Worm (Caenorhabditis elegans): Measurements from ENCODE around the gene F41H10.12.
A peak's percentile ranks its signal among the peaks of the same experiment; 100 is the strongest.

Gene F41H10.12

DNA sequence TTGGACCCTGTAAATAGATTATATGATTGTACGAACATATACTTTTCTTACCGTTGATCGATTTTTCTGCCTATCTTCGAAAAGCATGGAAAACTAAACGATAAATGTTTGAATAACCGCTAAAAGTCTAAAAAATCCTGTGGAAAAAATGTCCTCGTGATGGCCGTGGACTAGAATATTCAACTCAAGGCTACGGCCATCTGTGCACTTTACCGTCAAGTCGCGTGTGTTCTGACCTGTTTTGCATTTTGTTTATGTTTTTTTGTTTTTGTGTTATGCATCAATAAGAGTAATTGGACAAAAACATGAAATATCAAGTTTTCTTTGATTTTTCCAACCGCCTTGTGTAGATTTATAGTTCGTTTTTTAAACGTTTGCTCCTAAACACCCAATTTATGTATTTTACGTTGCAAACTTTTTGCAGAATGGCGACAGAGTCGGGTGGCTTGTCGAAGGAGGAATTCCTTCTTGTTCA, 20.9 kb upstream of the F41H10.12 start, which contains the start of the genes hda-6 and F41H10.4 (continued):
- TF ChIP-seq dmd-8 (GFP tag; IDR thresholded peaks at IDR 0.05) (no peak), daf-16 (GFP tag; optimal IDR thresholded peaks at IDR 0.05) (peak in 1 of 2 experiments; percentile 83), daf-16 (tag; optimal IDR thresholded peaks at IDR 0.05) (peak; percentile 71), zip-11 (GFP tag; IDR thresholded peaks at IDR 0.05) (no peak), ZK546.5 (tag; optimal IDR thresholded peaks at IDR 0.05) (no peak), nhr-6 (tag; optimal IDR thresholded peaks at IDR 0.05) (peak; percentile 66), spr-3 (GFP tag; optimal IDR thresholded peaks at IDR 0.05) (no peak), nhr-102 (tag; optimal IDR thresholded peaks at IDR 0.05) (peak; percentile 9), hlh-30 (tag; optimal IDR thresholded peaks at IDR 0.05; ENCODE audit: insufficient read depth) (peak; percentile 96), mep-1 (tag; optimal IDR thresholded peaks at IDR 0.05) (peak; percentile 77), zfp-3 (GFP tag; conservative IDR thresholded peaks at IDR 0.05) (no peak), F44E2.7 (GFP tag; IDR thresholded peaks at IDR 0.05) (no peak), mdl-1 (tag; optimal IDR thresholded peaks at IDR 0.05) (peak in 1 of 2 experiments; percentile 36), nhr-76 (tag; optimal IDR thresholded peaks at IDR 0.05) (no peak), ZK337.2 (GFP tag; IDR thresholded peaks at IDR 0.05) (peak; percentile 40; the same call in 1 of the 2 replicates), Y105C5A.15 (GFP tag; IDR thresholded peaks at IDR 0.05) (no peak), ceh-62 (tag; optimal IDR thresholded peaks at IDR 0.05) (no peak)

DNA sequence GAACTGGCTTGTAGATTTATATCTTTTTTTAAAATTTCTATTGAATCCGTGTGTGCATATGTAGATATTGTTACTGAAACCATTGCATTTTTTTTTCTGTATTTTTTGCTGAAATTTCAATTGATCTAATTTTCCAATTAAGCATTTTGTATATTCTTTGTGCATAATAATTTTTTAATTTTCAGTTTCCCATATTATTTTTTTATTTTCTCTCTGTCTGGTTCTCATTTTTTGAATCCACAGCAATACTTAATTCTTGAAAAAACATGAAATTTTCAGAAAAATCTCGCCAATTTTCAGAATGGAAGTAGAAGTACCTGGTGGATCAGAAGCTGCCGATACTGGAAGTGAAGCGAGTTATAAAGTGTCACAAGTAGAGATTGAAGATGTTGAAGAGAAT, 18.6 kb upstream of the F41H10.12 start, which contains the start of gene sand-1:
Gene sand-1 (plus strand): TSS at position 301 of the 400 bp plus-strand sequence.
- TF ChIP-seq gei-8 (GFP tag; optimal IDR thresholded peaks at IDR 0.05), result no peak
- TF ChIP-seq ama-1 (optimal IDR thresholded peaks at IDR 0.05), result peak; percentile 14
- TF ChIP-seq php-3 (GFP tag; IDR thresholded peaks at IDR 0.05), result no peak

DNA sequence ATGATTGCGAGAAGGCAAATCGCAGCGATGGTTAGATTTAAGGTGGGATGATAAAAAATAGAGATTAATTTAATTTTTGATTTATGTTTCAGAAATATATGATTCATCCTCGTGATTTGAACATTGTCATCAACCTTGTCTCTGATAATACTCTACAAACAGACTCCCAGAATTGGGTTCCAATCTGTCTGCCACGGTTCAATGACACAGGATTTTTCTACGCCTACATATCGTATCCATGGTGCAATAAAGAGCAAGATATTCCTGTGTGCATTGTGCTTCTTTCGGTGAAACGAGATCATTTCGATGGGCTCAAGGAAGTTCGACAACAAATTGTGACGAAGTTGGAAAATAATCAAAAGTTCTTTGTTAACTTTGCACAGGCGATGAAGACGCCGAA, 17.2 kb upstream of the F41H10.12 start:
- TF ChIP-seq Y48G9A.11 (GFP tag; IDR thresholded peaks at IDR 0.05) (no peak), vab-7 (GFP tag; IDR thresholded peaks at IDR 0.05) (no peak), zag-1 (tag; optimal IDR thresholded peaks at IDR 0.05) (no peak), nhr-42 (GFP tag; IDR thresholded peaks at IDR 0.05) (no peak), spr-3 (GFP tag; optimal IDR thresholded peaks at IDR 0.05) (no peak)

ce11 chrIV:5368860-5369259, 16.3 kb upstream of the F41H10.12 start:
- TF ChIP-seq unc-130 (GFP tag; optimal IDR thresholded peaks at IDR 0.05) (no peak), mes-2 (tag; optimal IDR thresholded peaks at IDR 0.05; ENCODE audit: poor library complexity, severe bottlenecking) (peak; percentile 67), gei-8 (GFP tag; optimal IDR thresholded peaks at IDR 0.05) (no peak), hlh-11 (tag; optimal IDR thresholded peaks at IDR 0.05) (peak; percentile 33), lsy-2 (tag; optimal IDR thresholded peaks at IDR 0.05) (peak in 1 of 2 experiments; percentile 50), lin-1 (GFP tag; IDR thresholded peaks at IDR 0.05) (0 out of 2 replicates have a peak, but pooled peaks have one; percentile 47), mep-1 (tag; optimal IDR thresholded peaks at IDR 0.05) (peak; percentile 35), mdl-1 (tag; optimal IDR thresholded peaks at IDR 0.05) (peak in 1 of 2 experiments; percentile 39), lin-38 (GFP tag; IDR thresholded peaks at IDR 0.05) (peak; percentile 65), rbr-2 (tag; optimal IDR thresholded peaks at IDR 0.05) (peak; percentile 41), F37D6.2 (tag; optimal IDR thresholded peaks at IDR 0.05) (no peak), set-16 (GFP tag; IDR thresholded peaks at IDR 0.05) (peak; percentile 33; the same call in 1 of the 2 replicates), dmd-6 (GFP tag; IDR thresholded peaks at IDR 0.05) (no peak), dpl-1 (GFP tag; optimal IDR thresholded peaks at IDR 0.05) (peak; percentile 43), T26A8.4 (GFP tag; IDR thresholded peaks at IDR 0.05) (0 out of 2 replicates have a peak, but pooled peaks have one; percentile 33), daf-8 (GFP tag; IDR thresholded peaks at IDR 0.05) (no peak), nhr-25 (tag; optimal IDR thresholded peaks at IDR 0.05; ENCODE audit: borderline replicate concordance, insufficient read depth) (no peak), dmd-9 (GFP tag; IDR thresholded peaks at IDR 0.05) (no peak), spr-3 (GFP tag; optimal IDR thresholded peaks at IDR 0.05) (no peak), nhr-6 (tag; optimal IDR thresholded peaks at IDR 0.05) (peak; percentile 58), tag-97 (GFP tag; IDR thresholded peaks at IDR 0.05) (no peak), egl-27 (tag; optimal IDR thresholded peaks at IDR 0.05) (no peak), ceh-82 (tag; optimal IDR thresholded peaks at IDR 0.05) (no peak), zfp-2 (tag; optimal IDR thresholded peaks at IDR 0.05) (no peak), F26F4.8 (GFP tag; conservative IDR thresholded peaks at IDR 0.05) (no peak), nhr-41 (GFP tag; IDR thresholded peaks at IDR 0.05) (no peak), ceh-20 (GFP tag; IDR thresholded peaks at IDR 0.05) (no peak)

All from whole organism, L4 larva.